Fruit fly (Drosophila melanogaster): ENCODE results near the gene CG5916.

- no peak for TF ChIP-seq Abd-B (GFP tag; optimal IDR thresholded peaks at IDR 0.05)
- no peak for TF ChIP-seq psq (GFP tag; optimal IDR thresholded peaks at IDR 0.05)
Observed at dm6 chr3R:16182269-16182875, 35.5 kb downstream of the CG5916 start.

All from whole organism, wandering third instar larva.